Worm (Caenorhabditis elegans) whole organism, young adult: ENCODE measurements around the gene ptrn-1.

Experiments
- B0019.2 ChIP-seq: fragments of 200-800 bp; sonication (Bioruptor generic); conservative IDR thresholded peaks from 2 replicates; pipeline ENCODE4 v1.3.6; 2022; ENCODE audit warnings: missing genetic modification reagents, missing genetic modification characterization, missing compliant biosample characterization
- B0035.1 ChIP-seq: sonication (generic microtip); optimal IDR thresholded peaks from 2 replicates; lab custom pipeline; 2016; ENCODE audit warnings: missing genetic modification characterization, mild to moderate bottlenecking, missing compliant biosample characterization, missing genotype, missing genetic modification reagents
- B0261.1 ChIP-seq: sonication (generic microtip); optimal IDR thresholded peaks from 2 replicates; lab custom pipeline; 2016; ENCODE audit warnings: mild to moderate bottlenecking, missing genetic modification characterization, moderate library complexity, missing compliant biosample characterization
- C17E4.6 ChIP-seq: fragments of 200-800 bp; sonication (Bioruptor generic); IDR thresholded peaks from 2 replicates; pipeline ENCODE4 v1.3.6; 2022; ENCODE audit warnings: missing genetic modification reagents, missing genetic modification characterization, missing compliant biosample characterization
- F52B5.7 ChIP-seq: sonication (generic microtip); optimal IDR thresholded peaks from 2 replicates; lab custom pipeline; 2016; ENCODE audit warnings: mild to moderate bottlenecking, missing genetic modification characterization, missing compliant biosample characterization
- T26A5.8 ChIP-seq: sonication (generic microtip); optimal IDR thresholded peaks from 2 replicates; lab custom pipeline; 2016; ENCODE audit warnings: missing genetic modification characterization, missing compliant biosample characterization
- Y95B8A.8 ChIP-seq: fragments of 200-800 bp; sonication (Bioruptor generic); IDR thresholded peaks from 2 replicates; pipeline ENCODE4 v1.3.6; 2022; ENCODE audit warnings: missing genetic modification reagents, missing genetic modification characterization, missing compliant biosample characterization
- ZK185.1 ChIP-seq: sonication (generic microtip); optimal IDR thresholded peaks from 2 replicates; lab custom pipeline; 2016; ENCODE audit warnings: mild to moderate bottlenecking, missing genetic modification characterization, missing compliant biosample characterization; ENCODE audit not compliant: poor library complexity, severe bottlenecking
- akir-1 ChIP-seq: fragments of 200-800 bp; sonication (Bioruptor generic); optimal IDR thresholded peaks from 2 replicates; lab custom pipeline; 2018; ENCODE audit warnings: mild to moderate bottlenecking, missing genetic modification characterization, moderate library complexity, missing compliant biosample characterization
- atf-7 ChIP-seq: sonication (generic microtip); optimal IDR thresholded peaks from 2 replicates; lab custom pipeline; 2017; ENCODE audit warnings: mild to moderate bottlenecking, missing genetic modification characterization, missing compliant biosample characterization
- attf-5 ChIP-seq: fragments of 200-800 bp; sonication (Bioruptor generic); optimal IDR thresholded peaks from 2 replicates; lab custom pipeline; 2018; ENCODE audit warnings: mild to moderate bottlenecking, missing genetic modification characterization, missing compliant biosample characterization
- bed-1 ChIP-seq: fragments of 200-800 bp; sonication (Bioruptor generic); IDR thresholded peaks from 2 replicates; pipeline ENCODE4 v1.3.6; 2022; ENCODE audit warnings: missing genetic modification reagents, missing genetic modification characterization, missing compliant biosample characterization
- ceh-79 ChIP-seq: sonication (generic microtip); optimal IDR thresholded peaks from 2 replicates; lab custom pipeline; 2017; ENCODE audit warnings: mild to moderate bottlenecking, missing genetic modification characterization, missing compliant biosample characterization
- ceh-91 ChIP-seq: fragments of 200-800 bp; sonication (Bioruptor generic); IDR thresholded peaks from 2 replicates; pipeline ENCODE4 v1.3.6; 2022; ENCODE audit warnings: missing genetic modification reagents, missing genetic modification characterization, missing compliant biosample characterization
- chd-7 ChIP-seq: sonication (generic microtip); optimal IDR thresholded peaks from 2 replicates; lab custom pipeline; 2016; ENCODE audit warnings: mild to moderate bottlenecking, missing genetic modification characterization, moderate library complexity, missing compliant biosample characterization
- dox-1 ChIP-seq: fragments of 200-800 bp; sonication (Bioruptor generic); IDR thresholded peaks from 2 replicates; pipeline ENCODE4 v1.3.6; 2022; ENCODE audit warnings: missing genetic modification reagents, missing genetic modification characterization, missing compliant biosample characterization
- dpff-1 ChIP-seq: sonication (generic microtip); optimal IDR thresholded peaks from 2 replicates; lab custom pipeline; 2017; ENCODE audit warnings: mild to moderate bottlenecking, missing genetic modification characterization, missing compliant biosample characterization
- efl-1 ChIP-seq: fragments of 150-350 bp; optimal IDR thresholded peaks from 2 replicates; lab custom pipeline; 2014; ENCODE audit warnings: missing biosample characterization, missing genetic modification reagents, missing genetic modification characterization
- ets-4 ChIP-seq: fragments of 200-800 bp; sonication (Bioruptor generic); optimal IDR thresholded peaks from 2 replicates; lab custom pipeline; 2018; ENCODE audit warnings: mild to moderate bottlenecking, missing genetic modification characterization, missing compliant biosample characterization
- gei-17 ChIP-seq: fragments of 200-800 bp; sonication (Bioruptor generic); optimal IDR thresholded peaks from 2 replicates; lab custom pipeline; 2018; ENCODE audit warnings: mild to moderate bottlenecking, missing genetic modification characterization, missing compliant biosample characterization
- hmg-20 ChIP-seq: fragments of 200-800 bp; sonication (Bioruptor generic); IDR thresholded peaks from 2 replicates; pipeline ENCODE4 v1.3.6; 2022; ENCODE audit warnings: missing genetic modification reagents, missing genetic modification characterization, missing compliant biosample characterization
- hrde-1 ChIP-seq: sonication (generic microtip); optimal IDR thresholded peaks from 2 replicates; lab custom pipeline; 2016; ENCODE audit warnings: missing genetic modification characterization, mild to moderate bottlenecking, missing compliant biosample characterization, moderate library complexity, missing genotype, missing genetic modification reagents, borderline replicate concordance
- lag-1 ChIP-seq: fragments of 200-800 bp; sonication (Bioruptor generic); IDR thresholded peaks from 2 replicates; pipeline ENCODE4 v1.3.6; 2022; ENCODE audit warnings: missing genetic modification reagents, missing genetic modification characterization, missing compliant biosample characterization
- let-526 ChIP-seq: fragments of 200-800 bp; sonication (Bioruptor generic); IDR thresholded peaks from 2 replicates; pipeline ENCODE4 v1.3.6; 2022; ENCODE audit warnings: missing genetic modification reagents, missing genetic modification characterization, missing compliant biosample characterization
- lin-40 ChIP-seq: sonication (generic microtip); optimal IDR thresholded peaks from 2 replicates; lab custom pipeline; 2016; ENCODE audit warnings: missing genetic modification characterization, mild to moderate bottlenecking, missing compliant biosample characterization, missing genotype, missing genetic modification reagents
- lin-54 ChIP-seq: fragments of 200-800 bp; sonication (Bioruptor generic); optimal IDR thresholded peaks from 2 replicates; lab custom pipeline; 2018; ENCODE audit warnings: mild to moderate bottlenecking, missing genetic modification characterization, missing compliant biosample characterization
- lir-1 ChIP-seq: fragments of 200-800 bp; sonication (Bioruptor generic); conservative IDR thresholded peaks from 2 replicates; pipeline ENCODE4 v1.3.6; 2022; ENCODE audit warnings: missing genetic modification reagents, missing genetic modification characterization, missing compliant biosample characterization
- madf-3 ChIP-seq: fragments of 200-800 bp; sonication (Bioruptor generic); IDR thresholded peaks from 2 replicates; pipeline ENCODE4 v1.3.6; 2022; ENCODE audit warnings: missing genetic modification reagents, missing genetic modification characterization, missing compliant biosample characterization
- madf-8 ChIP-seq: fragments of 200-800 bp; sonication (Bioruptor generic); conservative IDR thresholded peaks from 2 replicates; pipeline ENCODE4 v1.3.6; 2022; ENCODE audit warnings: missing genetic modification reagents, missing genetic modification characterization, missing compliant biosample characterization
- mcd-1 ChIP-seq: fragments of 200-800 bp; sonication (Bioruptor generic); IDR thresholded peaks from 2 replicates; pipeline ENCODE4 v1.3.6; 2022; ENCODE audit warnings: missing genetic modification reagents, missing genetic modification characterization, missing compliant biosample characterization
- mxl-1 ChIP-seq: sonication (generic microtip); optimal IDR thresholded peaks from 2 replicates; lab custom pipeline; 2016; ENCODE audit warnings: missing genetic modification characterization, missing compliant biosample characterization
- nfyb-1 ChIP-seq: fragments of 200-800 bp; sonication (Bioruptor generic); IDR thresholded peaks from 2 replicates; pipeline ENCODE4 v1.3.6; 2022; ENCODE audit warnings: missing genetic modification reagents, missing genetic modification characterization, missing compliant biosample characterization
- nhr-27 ChIP-seq: fragments of 200-800 bp; sonication (Bioruptor generic); optimal IDR thresholded peaks from 2 replicates; lab custom pipeline; 2018; ENCODE audit warnings: mild to moderate bottlenecking, missing genetic modification characterization, moderate library complexity, missing compliant biosample characterization
- pbrm-1 ChIP-seq: fragments of 200-800 bp; sonication (Bioruptor generic); IDR thresholded peaks from 2 replicates; pipeline ENCODE4 v1.3.6; 2022; ENCODE audit warnings: missing genetic modification reagents, missing genetic modification characterization, missing compliant biosample characterization
- pha-4 ChIP-seq: fragments of 150-350 bp; sonication (generic microtip); optimal IDR thresholded peaks from 2 replicates; lab custom pipeline; 2014; ENCODE audit warnings: missing biosample characterization, missing genetic modification reagents, missing genetic modification characterization
- rcor-1 ChIP-seq: fragments of 200-800 bp; sonication (Bioruptor generic); IDR thresholded peaks from 2 replicates; pipeline ENCODE4 v1.3.6; 2022; ENCODE audit warnings: missing genetic modification reagents, missing genetic modification characterization, missing compliant biosample characterization
- snpc-1.3 ChIP-seq: sonication (generic microtip); optimal IDR thresholded peaks from 2 replicates; lab custom pipeline; 2017; ENCODE audit warnings: missing genetic modification characterization, mild to moderate bottlenecking, missing compliant biosample characterization, antibody characterized with exemption, moderate library complexity, missing genotype, missing genetic modification reagents; ENCODE audit not compliant: insufficient read depth
- sptf-2 ChIP-seq: fragments of 200-800 bp; sonication (Bioruptor generic); optimal IDR thresholded peaks from 2 replicates; lab custom pipeline; 2018; ENCODE audit warnings: mild to moderate bottlenecking, missing genetic modification characterization, missing compliant biosample characterization
- tbx-9 ChIP-seq: sonication (generic microtip); optimal IDR thresholded peaks from 2 replicates; lab custom pipeline; 2016; ENCODE audit warnings: borderline replicate concordance, missing genetic modification characterization, inconsistent platforms, missing compliant biosample characterization
- unc-130 ChIP-seq: sonication (generic microtip); optimal IDR thresholded peaks from 2 replicates; lab custom pipeline; 2016; ENCODE audit warnings: missing genetic modification reagents, missing genetic modification characterization, missing compliant biosample characterization
- ztf-18 ChIP-seq: sonication (generic microtip); optimal IDR thresholded peaks from 2 replicates; lab custom pipeline; 2016; ENCODE audit warnings: missing genotype, mild to moderate bottlenecking, missing genetic modification characterization, missing compliant biosample characterization
- ztf-22 ChIP-seq: fragments of 200-800 bp; sonication (Bioruptor generic); optimal IDR thresholded peaks from 2 replicates; lab custom pipeline; 2018; ENCODE audit warnings: mild to moderate bottlenecking, missing genetic modification characterization, moderate library complexity, missing compliant biosample characterization
- ztf-28 ChIP-seq: fragments of 200-800 bp; sonication (Bioruptor generic); IDR thresholded peaks from 2 replicates; pipeline ENCODE4 v1.3.6; 2022; ENCODE audit warnings: missing genetic modification reagents, missing genetic modification characterization, missing compliant biosample characterization

Gene ptrn-1

ce11 chrX:17034193-17034592, 4.2 kb upstream of the ptrn-1 start:
- no peak for TF ChIP-seq T26A5.8 (tag; lab: Kevin White, UChicago)
- TF ChIP-seq F52B5.7: no peak
- no peak for TF ChIP-seq ets-4 (GFP tag; lab: Kevin White, UChicago)

- TF ChIP-seq lin-40 (tag; lab: Kevin White, UChicago) (no peak), attf-5 (GFP tag; lab: Kevin White, UChicago) (no peak), madf-3 (GFP tag; lab: Robert Waterston, UW) (no peak), snpc-1.3 (tag; lab: Kevin White, UChicago) (no peak), mxl-1 (tag; lab: Kevin White, UChicago) (no peak), tbx-9 (tag; lab: Kevin White, UChicago) (no peak), gei-17 (GFP tag; lab: Kevin White, UChicago) (no peak), nfyb-1 (GFP tag; lab: Robert Waterston, UW) (no peak), B0261.1 (tag; lab: Kevin White, UChicago) (no peak), atf-7 (tag; lab: Kevin White, UChicago) (no peak), efl-1 (GFP tag; lab: Kevin White, UChicago) (no peak), C17E4.6 (GFP tag; lab: Robert Waterston, UW) (no peak), ceh-79 (tag; lab: Kevin White, UChicago) (no peak), sptf-2 (GFP tag; lab: Kevin White, UChicago) (no peak), hmg-20 (GFP tag; lab: Robert Waterston, UW) (no peak), ztf-18 (tag; lab: Kevin White, UChicago) (no peak), B0035.1 (tag; lab: Kevin White, UChicago) (no peak), mcd-1 (no peak), rcor-1 (no peak)
These were observed 9.2 kb downstream of the ptrn-1 start, which contains the start of gene F35B3.4 for ce11 chrX:17020858-17021257. TSS of gene F35B3.4 (minus strand) at chrX:17020958.

ce11 chrX:17019098-17019497, 10.9 kb downstream of the ptrn-1 start:
- TF ChIP-seq let-526 (GFP tag; lab: Robert Waterston, UW) (no peak), nhr-27 (tag; lab: Kevin White, UChicago) (no peak), pha-4 (tag; lab: Kevin White, UChicago) (no peak), ZK185.1 (tag; lab: Kevin White, UChicago) (no peak), B0019.2 (GFP tag; lab: Robert Waterston, UW) (no peak), T26A5.8 (tag; lab: Kevin White, UChicago) (no peak), ztf-22 (no peak), lir-1 (GFP tag; lab: Robert Waterston, UW) (no peak), dox-1 (GFP tag; lab: Robert Waterston, UW) (no peak)

DNA sequence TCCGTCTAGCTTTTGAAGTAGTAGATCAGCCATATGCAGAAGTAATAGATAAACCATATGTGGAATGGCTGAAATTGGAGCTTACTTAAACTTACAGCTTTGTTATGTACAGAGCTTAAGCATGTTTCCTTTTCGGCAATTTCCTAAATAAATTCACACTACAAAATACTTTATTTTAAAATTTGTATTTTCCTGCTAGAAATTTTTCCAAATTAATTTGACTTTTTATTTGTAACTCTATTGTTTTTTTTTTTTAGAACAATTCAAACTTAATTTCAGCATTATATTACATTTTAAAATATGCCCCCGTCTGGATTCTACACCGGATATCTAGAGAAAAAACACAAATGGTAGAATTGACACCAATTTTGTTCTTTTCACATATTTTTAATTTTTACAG, 16.9 kb downstream of the ptrn-1 start, which contains the start of gene F35B3.3:
Gene F35B3.3, plus strand, starts transcription at position 301 of the 400 bp plus-strand sequence.
- TF ChIP-seq B0261.1 (tag; lab: Kevin White, UChicago): no peak
- no peak for TF ChIP-seq lin-40 (tag; lab: Kevin White, UChicago)
- no peak for TF ChIP-seq ztf-28
- TF ChIP-seq hrde-1: no peak
- no peak for TF ChIP-seq akir-1 (GFP tag; lab: Kevin White, UChicago)
- no peak for TF ChIP-seq madf-8
- TF ChIP-seq mcd-1: no peak
- no peak for TF ChIP-seq B0035.1 (tag; lab: Kevin White, UChicago)
- TF ChIP-seq bed-1 (GFP tag; lab: Robert Waterston, UW): no peak
- no peak for TF ChIP-seq pbrm-1 (GFP tag; lab: Robert Waterston, UW)
- TF ChIP-seq Y95B8A.8 (GFP tag; lab: Robert Waterston, UW): no peak
- no peak for TF ChIP-seq ceh-91 (GFP tag; lab: Robert Waterston, UW)
- no peak for TF ChIP-seq let-526 (GFP tag; lab: Robert Waterston, UW)
- TF ChIP-seq lin-54 (GFP tag; lab: Kevin White, UChicago): no peak
- no peak for TF ChIP-seq ets-4 (GFP tag; lab: Kevin White, UChicago)
- TF ChIP-seq dpff-1 (tag; lab: Kevin White, UChicago): no peak
- TF ChIP-seq chd-7 (tag; lab: Kevin White, UChicago): no peak
- no peak for TF ChIP-seq unc-130 (GFP tag; lab: Kevin White, UChicago)
- no peak for TF ChIP-seq dox-1 (GFP tag; lab: Robert Waterston, UW)
- TF ChIP-seq lag-1 (GFP tag; lab: Robert Waterston, UW): no peak
- TF ChIP-seq, all 124 proteins: peak for 0
